Worm (Caenorhabditis elegans) whole organism, midembryonic: ENCODE data around the gene ndg-4.

ENCODE experiments used
- T22C8.4 ChIP-seq: fragments of 200-800 bp; sonication (Bioruptor generic); IDR thresholded peaks from 2 replicates; pipeline ENCODE4 v1.3.6; 2022; ENCODE audit warnings: missing genetic modification characterization, missing compliant biosample characterization
- cog-1 ChIP-seq: sonication (generic microtip); optimal IDR thresholded peaks from 2 replicates; lab custom pipeline; 2016; ENCODE audit warnings: missing genetic modification characterization, missing compliant biosample characterization
- flt-1 ChIP-seq: fragments of 200-800 bp; sonication (Bioruptor generic); IDR thresholded peaks from 2 replicates; pipeline ENCODE4 v1.3.6; 2022; ENCODE audit warnings: missing genetic modification characterization, missing compliant biosample characterization
- klf-2 ChIP-seq: fragments of 200-800 bp; sonication (Bioruptor generic); conservative IDR thresholded peaks from 2 replicates; pipeline ENCODE4 v1.3.6; 2022; ENCODE audit warnings: missing genetic modification reagents, missing genetic modification characterization, missing compliant biosample characterization
- med-1 ChIP-seq: sonication (generic microtip); optimal IDR thresholded peaks from 2 replicates; lab custom pipeline; 2017; ENCODE audit warnings: missing genetic modification characterization, mild to moderate bottlenecking, missing compliant biosample characterization, antibody characterized with exemption, missing genetic modification reagents; ENCODE audit not compliant: insufficient read depth
- ref-1 ChIP-seq: fragments of 200-800 bp; sonication (Bioruptor generic); conservative IDR thresholded peaks from 2 replicates; pipeline ENCODE4 v1.3.6; 2022; ENCODE audit warnings: missing genetic modification reagents, missing genetic modification characterization, missing compliant biosample characterization
- tab-1 ChIP-seq: fragments of 200-800 bp; sonication (Bioruptor generic); IDR thresholded peaks from 2 replicates; pipeline ENCODE4 v1.3.6; 2022; ENCODE audit warnings: missing genetic modification characterization, missing compliant biosample characterization
- ztf-23 ChIP-seq: fragments of 200-800 bp; sonication (Bioruptor generic); IDR thresholded peaks from 2 replicates; pipeline ENCODE4 v1.3.6; 2022; ENCODE audit warnings: missing genetic modification reagents, missing genetic modification characterization, missing compliant biosample characterization
- ztf-29 ChIP-seq: fragments of 200-800 bp; sonication (Bioruptor generic); IDR thresholded peaks from 2 replicates; pipeline ENCODE4 v1.3.6; 2022; ENCODE audit warnings: missing genetic modification reagents, missing genetic modification characterization, missing compliant biosample characterization

The ndg-4 gene

ce11 chrIII:4435262-4435661, 31.9 kb downstream of the ndg-4 start:
- TF ChIP-seq ztf-23 (GFP tag; lab: Robert Waterston, UW) (no peak), ztf-29 (no peak), T22C8.4 (GFP tag; lab: Robert Waterston, UW) (no peak), cog-1 (tag; lab: Kevin White, UChicago) (no peak), med-1 (GFP tag; lab: Kevin White, UChicago) (no peak), klf-2 (no peak), tab-1 (GFP tag; lab: Robert Waterston, UW) (no peak), flt-1 (GFP tag; lab: Robert Waterston, UW) (no peak), ref-1 (no peak)

ce11 chrIII:4434294-4434781, 32.8 kb downstream of the ndg-4 start, which contains the start of gene C28A5.1:
Gene C28A5.1 (minus strand): TSS chrIII:4434344.
- TF ChIP-seq tab-1 (GFP tag; lab: Robert Waterston, UW) (no peak), ztf-23 (GFP tag; lab: Robert Waterston, UW) (no peak)

ce11 chrIII:4429402-4429801, 37.8 kb downstream of the ndg-4 start, which contains the start of gene C28A5.6:
Gene C28A5.6 (minus strand): TSS chrIII:4429502.
- TF ChIP-seq klf-2 (no peak), flt-1 (GFP tag; lab: Robert Waterston, UW) (no peak), ztf-29 (no peak)

ce11 chrIII:4428797-4429196, 38.4 kb downstream of the ndg-4 start:
- peak; percentile 76 for TF ChIP-seq tab-1 (GFP tag; lab: Robert Waterston, UW)
- TF ChIP-seq ztf-23 (GFP tag; lab: Robert Waterston, UW): peak; percentile 59; the same call in 1 of the 2 replicates
- no peak for TF ChIP-seq klf-2
- 0 out of 2 replicates have a peak, but pooled peaks have one; percentile 9 for TF ChIP-seq ref-1
- TF ChIP-seq T22C8.4 (GFP tag; lab: Robert Waterston, UW): peak; percentile 64

- peak; percentile 95 for TF ChIP-seq flt-1 (GFP tag; lab: Robert Waterston, UW)
- peak; percentile 91 for TF ChIP-seq ztf-23 (GFP tag; lab: Robert Waterston, UW)
- peak; percentile 83 for TF ChIP-seq klf-2
- TF ChIP-seq ztf-29: peak; percentile 87
- TF ChIP-seq T22C8.4 (GFP tag; lab: Robert Waterston, UW): peak; percentile 87
- TF ChIP-seq tab-1 (GFP tag; lab: Robert Waterston, UW): peak; percentile 93
- TF ChIP-seq ref-1: peak; percentile 76
Measured at ce11 chrIII:4426711-4427218, 40.4 kb downstream of the ndg-4 start.

ce11 chrIII:4419117-4419978, 47.8 kb downstream of the ndg-4 start, which contains the start of the genes R07E5.7 and cku-80:
Gene R07E5.7 (minus strand): TSS chrIII:4419167.
Gene cku-80 (plus strand): TSS chrIII:4419848.
- peak; percentile 50; the same call in 1 of the 2 replicates for TF ChIP-seq ztf-23 (GFP tag; lab: Robert Waterston, UW)
- TF ChIP-seq tab-1 (GFP tag; lab: Robert Waterston, UW): no peak; the same call in 1 of the 2 replicates
- TF ChIP-seq cog-1 (tag; lab: Kevin White, UChicago): peak; percentile 7

ce11 chrIII:4417956-4418355, 49.2 kb downstream of the ndg-4 start, which contains the start of the genes R07E5.19 and pdcd-2:
Gene R07E5.19 (minus strand): TSS chrIII:4418056.
Gene pdcd-2 (minus strand): TSS chrIII:4418057.
- no peak for TF ChIP-seq cog-1 (tag; lab: Kevin White, UChicago)
- TF ChIP-seq tab-1 (GFP tag; lab: Robert Waterston, UW): no peak
- no peak for TF ChIP-seq flt-1 (GFP tag; lab: Robert Waterston, UW)
- no peak for TF ChIP-seq ztf-29
- no peak for TF ChIP-seq T22C8.4 (GFP tag; lab: Robert Waterston, UW)
- no peak for TF ChIP-seq ref-1
- no peak for TF ChIP-seq med-1 (GFP tag; lab: Kevin White, UChicago)
- TF ChIP-seq ztf-23 (GFP tag; lab: Robert Waterston, UW): no peak
- no peak for TF ChIP-seq klf-2

- TF ChIP-seq ztf-23 (GFP tag; lab: Robert Waterston, UW) (no peak), T22C8.4 (GFP tag; lab: Robert Waterston, UW) (no peak), med-1 (GFP tag; lab: Kevin White, UChicago) (no peak), cog-1 (tag; lab: Kevin White, UChicago) (no peak), klf-2 (no peak), ref-1 (no peak), ztf-29 (no peak), tab-1 (GFP tag; lab: Robert Waterston, UW) (no peak), flt-1 (GFP tag; lab: Robert Waterston, UW) (no peak)
Measured at ce11 chrIII:4415135-4415534, 52.0 kb downstream of the ndg-4 start, which contains the start of gene R07E5.11. Gene R07E5.11 (minus strand): TSS chrIII:4415235.

ce11 chrIII:4414041-4414440, 53.1 kb downstream of the ndg-4 start:
- TF ChIP-seq ztf-23 (GFP tag; lab: Robert Waterston, UW) (peak; percentile 77), T22C8.4 (GFP tag; lab: Robert Waterston, UW) (peak; percentile 64), tab-1 (GFP tag; lab: Robert Waterston, UW) (peak; percentile 80), ref-1 (peak; percentile 64), klf-2 (peak; percentile 68), flt-1 (GFP tag; lab: Robert Waterston, UW) (peak; percentile 84)

ce11 chrIII:4413099-4413498, 54.1 kb downstream of the ndg-4 start, which contains the start of gene mpc-1:
Gene mpc-1 (plus strand): TSS chrIII:4413457.
- no peak for TF ChIP-seq T22C8.4 (GFP tag; lab: Robert Waterston, UW)
- no peak for TF ChIP-seq ztf-23 (GFP tag; lab: Robert Waterston, UW)
